Fruit fly (Drosophila melanogaster): ENCODE data around the gene Ugalt.

dm6 chrX:2652124-2652923 lies 51.3 kb downstream of the Ugalt start:
- TF ChIP-seq tup (GFP tag; optimal IDR thresholded peaks at IDR 0.05) (no peak), CG14014 (GFP tag; IDR thresholded peaks at IDR 0.05) (no peak), z (GFP tag; IDR thresholded peaks at IDR 0.05) (peak; percentile 51; the same call in 1 of the 3 replicates)

All from whole organism, embryonic.